ENCODE assay signal across 4 worm cellular contexts in the genomic region with DNA sequence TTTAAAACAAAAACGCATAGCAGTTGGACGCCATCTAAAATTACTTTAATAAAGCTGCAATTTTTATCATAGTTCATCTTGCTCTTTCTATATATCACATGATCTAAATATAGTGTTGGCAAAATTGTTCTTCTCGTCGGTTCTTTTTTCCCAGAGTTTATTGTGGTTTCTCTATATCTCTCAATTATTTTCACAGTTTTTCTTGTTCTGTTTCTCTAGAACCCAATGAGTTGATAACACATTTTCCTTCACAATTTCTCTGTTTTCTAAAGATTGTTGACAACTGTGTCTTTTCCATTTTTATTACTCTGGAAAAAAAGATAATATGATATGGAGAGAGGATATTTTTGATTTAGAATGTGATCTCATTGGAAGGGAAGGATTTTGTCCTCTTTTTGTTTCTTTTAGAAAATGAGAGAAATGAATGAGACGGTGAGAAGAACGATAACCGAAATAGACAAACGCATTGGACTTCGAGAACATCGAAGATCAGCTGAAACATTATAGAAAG.
A peak's percentile ranks its signal among the peaks of the same experiment; 100 is the strongest.
TF ChIP-seq lines count a peak whose summit lies in the region.

No protein-coding gene starts in this region.

TF ChIP-seq in whole organism, L1 larva, 84 proteins besides CTCF, POLR2A, EP300 and RAD21:
- TF ChIP-seq efl-1 (optimal IDR thresholded peaks at IDR 0.05; lab: Kevin White, UChicago), result no peak
- TF ChIP-seq efl-1 (GFP tag; optimal IDR thresholded peaks at IDR 0.05 in 1 of 2; lab: Kevin White, UChicago), result peak in 1 of 2 experiments; percentile 71
- no peak for TF ChIP-seq unc-86 (tag; optimal IDR thresholded peaks at IDR 0.05; lab: Kevin White, UChicago)
- TF ChIP-seq nhr-28 (tag; optimal IDR thresholded peaks at IDR 0.05; lab: Kevin White, UChicago), result no peak
- peak; percentile 14 for TF ChIP-seq snu-23 (GFP tag; optimal IDR thresholded peaks at IDR 0.05; lab: Kevin White, UChicago)
- peak; percentile 51 for TF ChIP-seq lin-14 (GFP tag; optimal IDR thresholded peaks at IDR 0.05; lab: Kevin White, UChicago)
- TF ChIP-seq hlh-4 (tag; optimal IDR thresholded peaks at IDR 0.05; lab: Kevin White, UChicago), result no peak
- TF ChIP-seq blmp-1 (tag; optimal IDR thresholded peaks at IDR 0.05; lab: Kevin White, UChicago), result peak; percentile 40
- no peak for TF ChIP-seq mep-1 (tag; optimal IDR thresholded peaks at IDR 0.05; lab: Kevin White, UChicago)
- peak; percentile 32 for TF ChIP-seq nhr-71 (tag; optimal IDR thresholded peaks at IDR 0.05; lab: Kevin White, UChicago)
- TF ChIP-seq elt-3 (tag; optimal IDR thresholded peaks at IDR 0.05; lab: Kevin White, UChicago), result peak in 2 of 6 experiments; percentile 48 to 88
- peak; percentile 62 for TF ChIP-seq nhr-20 (tag; optimal IDR thresholded peaks at IDR 0.05; lab: Kevin White, UChicago)
- TF ChIP-seq lsy-2 (tag; optimal IDR thresholded peaks at IDR 0.05; lab: Kevin White, UChicago), result peak in 1 of 2 experiments; percentile 56
- TF ChIP-seq lin-35 (GFP tag; optimal IDR thresholded peaks at IDR 0.05; lab: Kevin White, UChicago), result peak in 1 of 2 experiments; percentile 21

TF ChIP-seq in whole organism, L2 larva, 48 proteins besides CTCF, POLR2A, EP300 and RAD21:
- TF ChIP-seq crh-2 (tag; optimal IDR thresholded peaks at IDR 0.05; lab: Kevin White, UChicago) (no peak), nhr-21 (tag; optimal IDR thresholded peaks at IDR 0.05; lab: Kevin White, UChicago) (peak; percentile 45)
TF ChIP-seq in whole organism, L2 larva: peak in this region for 1.

TF ChIP-seq in whole organism, L3 larva, 47 proteins besides CTCF, POLR2A, EP300 and RAD21:
- TF ChIP-seq elt-2 (tag; optimal IDR thresholded peaks at IDR 0.05; lab: Kevin White, UChicago), result peak; percentile 12
- TF ChIP-seq pha-4 (tag; optimal IDR thresholded peaks at IDR 0.05; lab: Kevin White, UChicago), result peak; percentile 6
- no peak for TF ChIP-seq pqm-1 (tag; optimal IDR thresholded peaks at IDR 0.05; lab: Kevin White, UChicago)

TF ChIP-seq in whole organism, L4 larva, 104 proteins besides CTCF, POLR2A, EP300 and RAD21:
- TF ChIP-seq nhr-28 (tag; optimal IDR thresholded peaks at IDR 0.05; lab: Kevin White, UChicago), result peak; percentile 29
- TF ChIP-seq hif-1 (tag; optimal IDR thresholded peaks at IDR 0.05; lab: Kevin White, UChicago), result no peak
- peak in 1 of 2 experiments; percentile 15 for TF ChIP-seq mdl-1 (tag; optimal IDR thresholded peaks at IDR 0.05; lab: Kevin White, UChicago)
- TF ChIP-seq lin-29 (GFP tag; IDR thresholded peaks at IDR 0.05; lab: Robert Waterston, UW), result no peak
- TF ChIP-seq daf-16 (GFP tag; optimal IDR thresholded peaks at IDR 0.05; lab: Kevin White, UChicago), result peak in 1 of 2 experiments; percentile 38
- TF ChIP-seq daf-16 (tag; optimal IDR thresholded peaks at IDR 0.05; lab: Kevin White, UChicago), result peak; percentile 74
- peak; percentile 23 for TF ChIP-seq dve-1 (tag; optimal IDR thresholded peaks at IDR 0.05; lab: Kevin White, UChicago; ENCODE audit: insufficient read depth)
- TF ChIP-seq nhr-11 (tag; optimal IDR thresholded peaks at IDR 0.05; lab: Kevin White, UChicago), result peak; percentile 10

Comparison
In these comparisons a context has a peak if more than half of its experiments do, and no peak if none do; other contexts are left out.
1. Of the 29 proteins assayed by ChIP-seq in both whole organism, L4 larva and whole organism, L1 larva: peak only in whole organism, L4 larva: nhr-11 and nhr-28; only in whole organism, L1 larva: none; in both: none; in neither: 25; mixed calls (peak in some experiments, not most) for 2.